Worm (Caenorhabditis elegans) whole organism, late embryonic: ENCODE data around the gene twk-6.

Experiments used
- C08G9.2 ChIP-seq: sonication (generic microtip); optimal IDR thresholded peaks from 2 replicates; lab custom pipeline; 2016; ENCODE audit warnings: mild to moderate bottlenecking, missing genetic modification characterization, moderate library complexity, missing compliant biosample characterization
- K02D7.2 ChIP-seq: sonication (generic microtip); optimal IDR thresholded peaks from 2 replicates; lab custom pipeline; 2017; ENCODE audit warnings: mild to moderate bottlenecking, missing genetic modification characterization, missing compliant biosample characterization
- ahr-1 ChIP-seq: sonication (generic microtip); optimal IDR thresholded peaks from 2 replicates; lab custom pipeline; 2016; ENCODE audit warnings: missing genetic modification characterization, missing compliant biosample characterization
- ceh-9 ChIP-seq: sonication (generic microtip); optimal IDR thresholded peaks from 2 replicates; lab custom pipeline; 2016; ENCODE audit warnings: mild to moderate bottlenecking, missing genetic modification characterization, inconsistent platforms, missing compliant biosample characterization
- eyg-1 ChIP-seq: sonication (generic microtip); optimal IDR thresholded peaks from 2 replicates; lab custom pipeline; 2016; ENCODE audit warnings: missing genotype, missing genetic modification characterization, missing compliant biosample characterization
- fkh-6 ChIP-seq: sonication (generic microtip); optimal IDR thresholded peaks from 2 replicates; lab custom pipeline; 2016; ENCODE audit warnings: missing genetic modification characterization, missing compliant biosample characterization
- hlh-30 ChIP-seq: sonication (generic microtip); optimal IDR thresholded peaks from 2 replicates; lab custom pipeline; 2017; ENCODE audit warnings: antibody characterized with exemption, missing genetic modification characterization, missing compliant biosample characterization; ENCODE audit not compliant: insufficient read depth
- lim-6 ChIP-seq: sonication (generic microtip); optimal IDR thresholded peaks from 2 replicates; lab custom pipeline; 2016; ENCODE audit warnings: missing genetic modification characterization, missing compliant biosample characterization
- lin-11 ChIP-seq: fragments of 200-800 bp; sonication (Bioruptor generic); optimal IDR thresholded peaks from 2 replicates; lab custom pipeline; 2018; ENCODE audit warnings: mild to moderate bottlenecking, missing genetic modification characterization, missing compliant biosample characterization
- mec-3 ChIP-seq: sonication (generic microtip); optimal IDR thresholded peaks from 2 replicates; lab custom pipeline; 2016; ENCODE audit warnings: borderline replicate concordance, missing genetic modification characterization, missing compliant biosample characterization
- nhr-232 ChIP-seq: sonication (generic microtip); optimal IDR thresholded peaks from 2 replicates; lab custom pipeline; 2016; ENCODE audit warnings: missing genetic modification characterization, missing compliant biosample characterization
- pag-3 ChIP-seq: sonication (generic microtip); optimal IDR thresholded peaks from 2 replicates; lab custom pipeline; 2016; ENCODE audit warnings: missing compliant biosample characterization, missing genetic modification characterization, borderline replicate concordance
- pha-4 ChIP-seq: fragments of 150-350 bp; optimal IDR thresholded peaks from 2 replicates; lab custom pipeline; 2018; ENCODE audit warnings: missing biosample characterization, missing genetic modification reagents, missing genetic modification characterization
- pqm-1 ChIP-seq: sonication (generic microtip); optimal IDR thresholded peaks from 2 replicates; lab custom pipeline; 2016; ENCODE audit warnings: missing genetic modification characterization, missing compliant biosample characterization

- no peak for TF ChIP-seq lim-6 (tag; lab: Kevin White, UChicago)
- no peak for TF ChIP-seq pqm-1
- TF ChIP-seq lin-11 (tag; lab: Kevin White, UChicago) = no peak
- no peak for TF ChIP-seq nhr-232 (tag; lab: Kevin White, UChicago)
- TF ChIP-seq eyg-1 (tag; lab: Kevin White, UChicago) = no peak
- no peak for TF ChIP-seq pag-3
- no peak for TF ChIP-seq C08G9.2
- no peak for TF ChIP-seq fkh-6 (tag; lab: Kevin White, UChicago)
- TF ChIP-seq ceh-9 (tag; lab: Kevin White, UChicago) = no peak
- no peak for TF ChIP-seq ahr-1
- no peak for TF ChIP-seq hlh-30 (tag; lab: Kevin White, UChicago)
- no peak for TF ChIP-seq K02D7.2 (tag; lab: Kevin White, UChicago)
- no peak for TF ChIP-seq mec-3 (tag; lab: Kevin White, UChicago)
- no peak for TF ChIP-seq pha-4 (tag; lab: Kevin White, UChicago)
Measured at ce11 chrIII:4697819-4698218, 44.9 kb upstream of the twk-6 start, which contains the start of gene dnj-18.
